Fruit fly (Drosophila melanogaster) whole organism, embryonic: ENCODE measurements around the gene Uba5.

Experiments used
- B-H1 ChIP-seq: fragments of 200-800 bp; sonication (Bioruptor generic); IDR thresholded peaks from 3 replicates; pipeline ENCODE4 v1.3.6; 2022; ENCODE audit warnings: missing biosample characterization, missing genetic modification characterization
- CG12071 ChIP-seq: fragments of 200-800 bp; sonication (Bioruptor generic); optimal IDR thresholded peaks from 3 replicates; lab custom pipeline; 2018; ENCODE audit warnings: missing biosample characterization, mild to moderate bottlenecking, missing genetic modification characterization
- CG12769 ChIP-seq: fragments of 200-800 bp; sonication (Bioruptor generic); optimal IDR thresholded peaks from 2 replicates; lab custom pipeline; 2019; ENCODE audit warnings: missing biosample characterization, mild to moderate bottlenecking, missing genetic modification characterization, moderate library complexity
- CG13894 ChIP-seq: fragments of 200-800 bp; sonication (Bioruptor generic); optimal IDR thresholded peaks from 3 replicates; lab custom pipeline; 2018; ENCODE audit warnings: missing biosample characterization, mild to moderate bottlenecking, missing genetic modification characterization, moderate library complexity
- CG15011 ChIP-seq: fragments of 200-800 bp; sonication (Bioruptor generic); optimal IDR thresholded peaks from 3 replicates; lab custom pipeline; 2018; ENCODE audit warnings: missing biosample characterization, mild to moderate bottlenecking, missing genetic modification characterization
- CG15269 ChIP-seq: fragments of 200-800 bp; sonication (Bioruptor generic); optimal IDR thresholded peaks from 2 replicates; lab custom pipeline; 2018; ENCODE audit warnings: missing biosample characterization, mild to moderate bottlenecking, missing genetic modification characterization, moderate library complexity
- CG1529 ChIP-seq: fragments of 200-800 bp; sonication (Bioruptor generic); optimal IDR thresholded peaks from 3 replicates; lab custom pipeline; 2018; ENCODE audit warnings: missing biosample characterization, missing genetic modification characterization
- CG15514 ChIP-seq: fragments of 200-800 bp; sonication (Bioruptor generic); optimal IDR thresholded peaks from 3 replicates; lab custom pipeline; 2017; ENCODE audit warnings: missing biosample characterization, missing genetic modification characterization, mild to moderate bottlenecking, moderate library complexity, missing genetic modification reagents
- CG17359 ChIP-seq: fragments of 200-800 bp; sonication (Bioruptor generic); optimal IDR thresholded peaks from 3 replicates; lab custom pipeline; 2018; ENCODE audit warnings: missing biosample characterization, mild to moderate bottlenecking, missing genetic modification characterization, moderate library complexity
- CG17568 ChIP-seq: fragments of 200-800 bp; sonication (Bioruptor generic); optimal IDR thresholded peaks from 2 replicates; lab custom pipeline; 2018; ENCODE audit warnings: missing biosample characterization, mild to moderate bottlenecking, missing genetic modification characterization, moderate library complexity
- CG17802 ChIP-seq: fragments of 200-800 bp; sonication (Bioruptor generic); optimal IDR thresholded peaks from 2 replicates; lab custom pipeline; 2018; ENCODE audit warnings: missing biosample characterization, mild to moderate bottlenecking, missing genetic modification characterization, moderate library complexity
- CG31365 ChIP-seq: fragments of 200-800 bp; sonication (Bioruptor generic); optimal IDR thresholded peaks from 2 replicates; lab custom pipeline; 2018; ENCODE audit warnings: missing biosample characterization, mild to moderate bottlenecking, missing genetic modification characterization
- CG32772 ChIP-seq: fragments of 200-800 bp; sonication (Bioruptor generic); IDR thresholded peaks from 2 replicates; pipeline ENCODE4 v1.3.6; 2022; ENCODE audit warnings: missing biosample characterization, missing genetic modification characterization
- CG4730 ChIP-seq: fragments of 200-800 bp; sonication (Bioruptor generic); IDR thresholded peaks from 2 replicates; pipeline ENCODE4 v1.3.6; 2022; ENCODE audit warnings: missing biosample characterization, missing genetic modification characterization
- CG4854 ChIP-seq: fragments of 200-800 bp; sonication (Bioruptor generic); optimal IDR thresholded peaks from 2 replicates; lab custom pipeline; 2016; ENCODE audit warnings: missing biosample characterization, missing genetic modification characterization, inconsistent platforms
- CG5180 ChIP-seq: fragments of 200-800 bp; sonication (Bioruptor generic); optimal IDR thresholded peaks from 3 replicates; lab custom pipeline; 2017; ENCODE audit warnings: missing biosample characterization, missing genetic modification characterization, mild to moderate bottlenecking, moderate library complexity, missing genetic modification reagents
- CG6683 ChIP-seq: fragments of 200-800 bp; sonication (Bioruptor generic); optimal IDR thresholded peaks from 2 replicates; lab custom pipeline; 2017; ENCODE audit warnings: missing biosample characterization, mild to moderate bottlenecking, missing genetic modification characterization, missing genetic modification reagents
- CG6689 ChIP-seq: fragments of 200-800 bp; sonication (Bioruptor generic); IDR thresholded peaks from 2 replicates; pipeline ENCODE4 v1.3.6; 2022; ENCODE audit warnings: missing biosample characterization, missing genetic modification characterization
- CG9817 ChIP-seq: fragments of 200-800 bp; sonication (Bioruptor generic); optimal IDR thresholded peaks from 2 replicates; lab custom pipeline; 2018; ENCODE audit warnings: missing biosample characterization, mild to moderate bottlenecking, missing genetic modification characterization, moderate library complexity
- CkIIα-i1 ChIP-seq: fragments of 200-800 bp; sonication (Bioruptor generic); IDR thresholded peaks from 2 replicates; pipeline ENCODE4 v1.3.6; 2022; ENCODE audit warnings: missing biosample characterization, missing genetic modification characterization
- D19A ChIP-seq: fragments of 200-800 bp; optimal IDR thresholded peaks from 3 replicates; lab custom pipeline; 2019; ENCODE audit warnings: missing biosample characterization, mild to moderate bottlenecking, missing genetic modification characterization, moderate library complexity
- Deaf1 ChIP-seq: fragments of 200-800 bp; optimal IDR thresholded peaks from 3 replicates; lab custom pipeline; 2019; ENCODE audit warnings: missing biosample characterization, mild to moderate bottlenecking, missing genetic modification characterization, moderate library complexity
- Ets65A ChIP-seq: fragments of 200-800 bp; sonication (Bioruptor generic); peaks from one replicate; lab custom pipeline; 2016; ENCODE audit warnings: missing biosample characterization, missing genetic modification characterization
- HLHmδ ChIP-seq: fragments of 200-800 bp; sonication (Bioruptor generic); optimal IDR thresholded peaks from 2 replicates; lab custom pipeline; 2018; ENCODE audit warnings: missing biosample characterization, mild to moderate bottlenecking, missing genetic modification characterization, moderate library complexity
- Mrtf ChIP-seq: fragments of 200-800 bp; sonication (Bioruptor generic); IDR thresholded peaks from 3 replicates; pipeline ENCODE4 v1.3.6; 2022; ENCODE audit warnings: missing biosample characterization, missing genetic modification characterization
- Nf-YC ChIP-seq: fragments of 200-800 bp; optimal IDR thresholded peaks from 3 replicates; lab custom pipeline; 2019; ENCODE audit warnings: missing biosample characterization, mild to moderate bottlenecking, missing genetic modification characterization, moderate library complexity
- Sox102F ChIP-seq: fragments of 200-800 bp; sonication (Bioruptor generic); optimal IDR thresholded peaks from 2 replicates; lab custom pipeline; 2018; ENCODE audit warnings: missing biosample characterization, mild to moderate bottlenecking, missing genetic modification characterization, moderate library complexity
- Ssrp ChIP-seq: fragments of 200-800 bp; sonication (Bioruptor generic); optimal IDR thresholded peaks from 2 replicates; lab custom pipeline; 2018; ENCODE audit warnings: missing biosample characterization, mild to moderate bottlenecking, missing genetic modification characterization, moderate library complexity
- ab ChIP-seq: fragments of 200-800 bp; sonication (Bioruptor generic); optimal IDR thresholded peaks from 2 replicates; lab custom pipeline; 2016; ENCODE audit warnings: missing biosample characterization, missing genetic modification characterization
- abd-A ChIP-seq: fragments of 200-800 bp; sonication (Bioruptor generic); optimal IDR thresholded peaks from 3 replicates; lab custom pipeline; 2019; ENCODE audit warnings: missing biosample characterization, mild to moderate bottlenecking, missing genetic modification characterization, moderate library complexity
- chinmo ChIP-seq: fragments of 200-800 bp; sonication (Bioruptor generic); IDR thresholded peaks from 4 replicates; pipeline ENCODE4 v1.3.6; 2022; ENCODE audit warnings: missing biosample characterization, missing genetic modification characterization; ENCODE audit not compliant: partially characterized antibody
- danr ChIP-seq: fragments of 200-800 bp; sonication (Bioruptor generic); IDR thresholded peaks from 2 replicates; pipeline ENCODE4 v1.3.6; 2022; ENCODE audit warnings: missing biosample characterization, missing genetic modification characterization
- eve ChIP-seq, 2 experiments: fragments of >200 bp; optimal IDR thresholded peaks; 2 replicates each; lab custom pipeline; 2017; ENCODE audit warnings: missing biosample characterization in 2 of 2, missing genetic modification characterization in 2 of 2
- gsb ChIP-seq: fragments of 200-800 bp; sonication (Bioruptor generic); IDR thresholded peaks from 2 replicates; pipeline ENCODE4 v1.3.6; 2022; ENCODE audit warnings: missing biosample characterization, missing genetic modification characterization
- h ChIP-seq: fragments of >200 bp; optimal IDR thresholded peaks from 2 replicates; lab custom pipeline; 2017
- jing ChIP-seq: fragments of 200-800 bp; sonication (Bioruptor generic); optimal IDR thresholded peaks from 2 replicates; lab custom pipeline; 2018; ENCODE audit warnings: missing biosample characterization, mild to moderate bottlenecking, missing genetic modification characterization
- kah ChIP-seq: fragments of 200-800 bp; sonication (Bioruptor generic); optimal IDR thresholded peaks from 2 replicates; lab custom pipeline; 2018; ENCODE audit warnings: missing biosample characterization, mild to moderate bottlenecking, missing genetic modification characterization
- lilli ChIP-seq: fragments of 200-800 bp; sonication (Bioruptor generic); optimal IDR thresholded peaks from 3 replicates; lab custom pipeline; 2016; ENCODE audit warnings: missing biosample characterization, missing genetic modification characterization
- lola ChIP-seq, 3 experiments: fragments of >200 bp in 2 of 3; fragments of 200-800 bp in 1 of 3; sonication (Bioruptor generic) in 1 of 3; optimal IDR thresholded peaks; 2 replicates each; lab custom pipeline; 2017 to 2019; ENCODE audit warnings: missing biosample characterization in 3 of 3, missing genetic modification characterization in 3 of 3, mild to moderate bottlenecking in 1 of 3, moderate library complexity in 1 of 3
- maf-S ChIP-seq: fragments of 200-800 bp; sonication (Bioruptor generic); optimal IDR thresholded peaks from 2 replicates; lab custom pipeline; 2016; ENCODE audit warnings: missing biosample characterization, missing genetic modification characterization
- pb ChIP-seq: fragments of 200-800 bp; sonication (Bioruptor generic); optimal IDR thresholded peaks from 3 replicates; lab custom pipeline; 2016; ENCODE audit warnings: missing biosample characterization, missing genetic modification characterization
- row ChIP-seq: fragments of 200-800 bp; sonication (Bioruptor generic); IDR thresholded peaks from 3 replicates; pipeline ENCODE4 v1.3.6; 2022; ENCODE audit warnings: missing biosample characterization, missing genetic modification characterization
- shn ChIP-seq: fragments of 200-800 bp; sonication (Bioruptor generic); optimal IDR thresholded peaks from 3 replicates; lab custom pipeline; 2016; ENCODE audit warnings: missing biosample characterization, missing genetic modification characterization
- sna ChIP-seq: fragments of 200-800 bp; sonication (Bioruptor generic); IDR thresholded peaks from 2 replicates; pipeline ENCODE4 v1.3.6; 2022; ENCODE audit warnings: missing biosample characterization, missing genetic modification characterization; ENCODE audit not compliant: partially characterized antibody
- ssp ChIP-seq: fragments of 200-800 bp; sonication (Bioruptor generic); IDR thresholded peaks from 2 replicates; pipeline ENCODE4 v1.3.6; 2022; ENCODE audit warnings: missing biosample characterization, missing genetic modification characterization
- unc-4 ChIP-seq: fragments of 200-800 bp; sonication (Bioruptor generic); IDR thresholded peaks from 2 replicates; pipeline ENCODE4 v1.3.6; 2022; ENCODE audit warnings: missing biosample characterization, missing genetic modification characterization; ENCODE audit not compliant: partially characterized antibody
- vfl ChIP-seq: fragments of 200-800 bp; sonication (Bioruptor generic); optimal IDR thresholded peaks from 2 replicates; lab custom pipeline; 2016; ENCODE audit warnings: missing biosample characterization, missing genetic modification characterization
- vvl ChIP-seq: fragments of 200-800 bp; sonication (Bioruptor generic); IDR thresholded peaks from 2 replicates; pipeline ENCODE4 v1.3.6; 2022; ENCODE audit warnings: missing biosample characterization, missing genetic modification characterization

Uba5 gene

DNA sequence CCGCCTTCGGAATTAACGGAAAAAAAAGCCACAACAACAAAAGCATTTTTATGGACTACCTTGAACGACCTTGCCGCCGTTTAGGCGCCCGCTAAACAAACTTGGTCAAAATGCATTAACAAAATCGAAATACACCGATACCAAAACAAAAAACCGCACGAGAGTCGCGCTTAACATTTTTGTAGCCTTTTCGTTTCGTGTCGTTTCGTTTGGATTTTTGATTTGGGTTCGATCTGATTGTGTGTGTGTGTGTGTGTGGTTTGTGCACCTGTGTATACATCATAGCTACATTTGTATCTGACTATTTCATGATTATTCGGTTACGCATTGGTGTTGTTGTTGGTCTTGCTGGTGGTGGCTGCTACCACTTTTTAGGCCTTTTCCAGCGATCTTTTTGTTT, 32.2 kb downstream of the Uba5 start (continued):
- TF ChIP-seq CG1529 (GFP tag; lab: Kevin White, UChicago), result no peak
- no peak for TF ChIP-seq CG6683 (GFP tag; lab: Kevin White, UChicago)
- no peak for TF ChIP-seq CG4854
- TF ChIP-seq shn (GFP tag; lab: Kevin White, UChicago), result no peak
- no peak for TF ChIP-seq CG12071 (GFP tag; lab: Kevin White, UChicago)
- TF ChIP-seq HLHmδ (GFP tag; lab: Kevin White, UChicago), result no peak
- TF ChIP-seq vfl (GFP tag; lab: Kevin White, UChicago), result no peak
- TF ChIP-seq gsb (GFP tag; lab: Robert Waterston, UW), result no peak
- no peak for TF ChIP-seq CG31365 (tag; lab: Kevin White, UChicago)
- no peak for TF ChIP-seq D19A (tag; lab: Kevin White, UChicago)
- no peak for TF ChIP-seq CG9817 (tag; lab: Kevin White, UChicago)
- no peak for TF ChIP-seq Nf-YC
- TF ChIP-seq lola (GFP tag; optimal IDR thresholded peaks at IDR 0.05; lab: Kevin White, UChicago), result no peak

dm6 chrX:11517295-11517694, 34.0 kb downstream of the Uba5 start:
- TF ChIP-seq jing (GFP tag; lab: Kevin White, UChicago) (no peak), unc-4 (GFP tag; lab: Robert Waterston, UW) (no peak), CG13894 (tag; lab: Kevin White, UChicago) (peak; percentile 90), abd-A (tag; lab: Kevin White, UChicago) (peak; percentile 80), chinmo (GFP tag; lab: Robert Waterston, UW) (peak; percentile 65; the same call in 1 of the 4 replicates), Deaf1 (peak; percentile 54), h (lab: Kevin White, UChicago) (no peak), CG12769 (tag; lab: Kevin White, UChicago) (peak; percentile 93), eve (GFP tag; optimal IDR thresholded peaks at IDR 0.05; lab: Kevin White, UChicago) (peak in 1 of 2 experiments; percentile 40), vvl (GFP tag; lab: Robert Waterston, UW) (peak; percentile 54; the same call in 1 of the 2 replicates)
- TF ChIP-seq, all 482 proteins: peak for 7

DNA sequence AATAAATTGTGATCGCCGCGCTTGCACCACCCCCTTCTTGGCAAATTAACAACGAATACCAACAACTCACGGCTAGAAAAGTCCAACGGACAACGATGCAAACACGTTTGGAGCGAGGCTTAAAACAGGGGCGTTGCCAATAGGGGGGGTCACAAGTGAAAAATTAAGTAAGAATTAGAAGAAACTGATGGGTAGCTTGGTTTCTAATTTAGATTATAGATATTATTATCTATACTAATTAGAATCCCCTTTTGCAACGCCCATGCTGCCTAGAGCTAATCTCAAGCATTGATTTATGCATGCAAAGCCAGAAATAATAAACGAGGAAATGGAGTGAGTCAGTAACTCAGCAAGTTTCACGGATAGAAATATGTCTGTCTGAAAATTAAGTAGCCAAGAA, 35.1 kb downstream of the Uba5 start:
- TF ChIP-seq danr (GFP tag; lab: Robert Waterston, UW) (0 out of 2 replicates have a peak, but pooled peaks have one; percentile 41), CkIIα-i1 (GFP tag; lab: Robert Waterston, UW) (no peak), Mrtf (peak; percentile 81), CG4730 (peak; percentile 71), row (GFP tag; lab: Robert Waterston, UW) (peak; percentile 84), CG17359 (peak; percentile 78), sna (no peak), ab (GFP tag; lab: Kevin White, UChicago) (peak; percentile 1), CG32772 (GFP tag; lab: Robert Waterston, UW) (peak; percentile 76), Ssrp (tag; lab: Kevin White, UChicago) (peak; percentile 64), ssp (GFP tag; lab: Robert Waterston, UW) (peak; percentile 52; the same call in 1 of the 2 replicates), pb (GFP tag; lab: Kevin White, UChicago) (no peak), kah (GFP tag; lab: Kevin White, UChicago) (peak; percentile 19), lilli (GFP tag; lab: Kevin White, UChicago) (peak; percentile 86), CG15269 (peak; percentile 86), maf-S (GFP tag; lab: Kevin White, UChicago) (no peak), CG5180 (GFP tag; lab: Kevin White, UChicago) (peak; percentile 20), CG17568 (GFP tag; lab: Kevin White, UChicago) (peak; percentile 46), jing (GFP tag; lab: Kevin White, UChicago) (peak; percentile 8), CG15514 (GFP tag; lab: Kevin White, UChicago) (peak; percentile 67), CG17802 (tag; lab: Kevin White, UChicago) (no peak), Sox102F (peak; percentile 76), B-H1 (GFP tag; lab: Robert Waterston, UW) (peak; percentile 79), CG15011 (peak; percentile 61), Ets65A (peak; percentile 34), CG6689 (GFP tag; lab: Robert Waterston, UW) (peak; percentile 75)
